Worm (Caenorhabditis elegans): Measurements from ENCODE around the gene F55B12.2.

DNA sequence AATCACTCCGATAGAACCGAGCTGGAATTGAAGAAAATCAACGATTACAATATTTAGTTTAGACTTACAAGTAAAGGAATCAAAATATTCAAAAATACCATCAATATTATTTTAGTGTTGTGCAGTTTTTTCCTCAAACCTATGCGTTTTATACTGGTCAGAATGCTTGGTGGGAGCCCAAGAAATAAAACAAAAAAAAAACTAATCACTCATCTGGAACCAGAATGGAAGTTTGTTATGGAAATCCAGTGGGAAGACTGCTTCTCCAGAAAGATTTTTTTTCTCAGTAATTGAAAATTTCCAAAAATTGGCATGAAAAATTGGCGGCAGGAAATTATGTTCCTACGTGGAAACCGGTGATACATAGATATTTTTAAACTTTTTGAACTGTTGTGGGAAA is 39.6 kb upstream of the F55B12.2 start, which contains the start of gene srx-134:
- no peak for TF ChIP-seq nhr-76 (tag; optimal IDR thresholded peaks at IDR 0.05)
- TF ChIP-seq pag-3 (tag; optimal IDR thresholded peaks at IDR 0.05; ENCODE audit: borderline replicate concordance, insufficient read depth): no peak
- no peak for TF ChIP-seq unc-62 (GFP tag; optimal IDR thresholded peaks at IDR 0.05)
- TF ChIP-seq mep-1 (tag; optimal IDR thresholded peaks at IDR 0.05): no peak
- TF ChIP-seq nhr-28 (tag; optimal IDR thresholded peaks at IDR 0.05): no peak
- no peak for TF ChIP-seq ama-1 (optimal IDR thresholded peaks at IDR 0.05)
- no peak for TF ChIP-seq mab-9 (GFP tag; IDR thresholded peaks at IDR 0.05)
- TF ChIP-seq aly-2 (tag; optimal IDR thresholded peaks at IDR 0.05): no peak
- TF ChIP-seq sup-37 (GFP tag; optimal IDR thresholded peaks at IDR 0.05): no peak
